Fruit fly (Drosophila melanogaster): Measurements from ENCODE around the gene CG11983.

CG11983 gene

dm6 chr3R:9039448-9039847 lies 31.3 kb downstream of the CG11983 start, which contains the start of gene neur:
Gene neur, minus strand, starts transcription at chr3R:9039471.
- peak; percentile 36 for TF ChIP-seq HLH106 (tag; optimal IDR thresholded peaks at IDR 0.05)
- TF ChIP-seq woc (GFP tag; optimal IDR thresholded peaks at IDR 0.05), result peak; percentile 44
- TF ChIP-seq Dif (GFP tag; optimal IDR thresholded peaks at IDR 0.05; ENCODE audit: partially characterized antibody), result no peak
- no peak for TF ChIP-seq dsf (GFP tag; optimal IDR thresholded peaks at IDR 0.05; ENCODE audit: borderline replicate concordance)
- no peak for TF ChIP-seq CrebA (GFP tag; optimal IDR thresholded peaks at IDR 0.05; ENCODE audit: borderline replicate concordance)
- no peak for TF ChIP-seq pan (optimal IDR thresholded peaks at IDR 0.05)
- no peak for TF ChIP-seq brk (GFP tag; optimal IDR thresholded peaks at IDR 0.05)
- no peak for TF ChIP-seq dl (GFP tag; optimal IDR thresholded peaks at IDR 0.05; ENCODE audit: insufficient read depth in 1 of 2, partially characterized antibody in 2 of 2)
- no peak for TF ChIP-seq ey (GFP tag; optimal IDR thresholded peaks at IDR 0.05)
- TF ChIP-seq Sp1 (GFP tag; optimal IDR thresholded peaks at IDR 0.05), result peak; percentile 25
- no peak for TF ChIP-seq br (GFP tag; optimal IDR thresholded peaks at IDR 0.05)
- TF ChIP-seq Vsx2 (GFP tag; optimal IDR thresholded peaks at IDR 0.05; ENCODE audit: partially characterized antibody), result no peak
- no peak for TF ChIP-seq sv (GFP tag; optimal IDR thresholded peaks at IDR 0.05)
- peak; percentile 34 for TF ChIP-seq rgr (GFP tag; optimal IDR thresholded peaks at IDR 0.05)
- no peak for TF ChIP-seq GATAd (GFP tag; optimal IDR thresholded peaks at IDR 0.05)
- peak; percentile 10 for TF ChIP-seq CG9705 (GFP tag; optimal IDR thresholded peaks at IDR 0.05)
- TF ChIP-seq usp (GFP tag; optimal IDR thresholded peaks at IDR 0.05), result no peak
- TF ChIP-seq dmrt93B (GFP tag; optimal IDR thresholded peaks at IDR 0.05), result no peak
- no peak for TF ChIP-seq tai (GFP tag; optimal IDR thresholded peaks at IDR 0.05)
- peak; percentile 38 for TF ChIP-seq h (GFP tag; optimal IDR thresholded peaks at IDR 0.05)
- TF ChIP-seq psq (GFP tag; optimal IDR thresholded peaks at IDR 0.05), result peak; percentile 9
- no peak for TF ChIP-seq Hr83 (GFP tag; optimal IDR thresholded peaks at IDR 0.05; ENCODE audit: poor library complexity, severe bottlenecking)
- no peak for TF ChIP-seq OdsH (GFP tag; optimal IDR thresholded peaks at IDR 0.05)

dm6 chr3R:9043610-9044009 lies 35.5 kb downstream of the CG11983 start:
- TF ChIP-seq h (GFP tag; optimal IDR thresholded peaks at IDR 0.05) (peak; percentile 52), Hr78 (GFP tag; optimal IDR thresholded peaks at IDR 0.05) (no peak)

dm6 chr3R:9045733-9046132 lies 37.6 kb downstream of the CG11983 start:
- TF ChIP-seq Dfd (GFP tag; optimal IDR thresholded peaks at IDR 0.05) (no peak), tai (GFP tag; optimal IDR thresholded peaks at IDR 0.05) (no peak), h (GFP tag; optimal IDR thresholded peaks at IDR 0.05) (no peak)

dm6 chr3R:9046954-9047353 lies 38.8 kb downstream of the CG11983 start:
- TF ChIP-seq ey (GFP tag; optimal IDR thresholded peaks at IDR 0.05) (no peak), woc (GFP tag; optimal IDR thresholded peaks at IDR 0.05) (no peak), foxo (GFP tag; optimal IDR thresholded peaks at IDR 0.05) (no peak), OdsH (GFP tag; optimal IDR thresholded peaks at IDR 0.05) (no peak), dl (GFP tag; optimal IDR thresholded peaks at IDR 0.05; ENCODE audit: insufficient read depth in 1 of 2, partially characterized antibody in 2 of 2) (no peak), CG32264 (GFP tag; optimal IDR thresholded peaks at IDR 0.05) (no peak), CrebA (GFP tag; optimal IDR thresholded peaks at IDR 0.05; ENCODE audit: borderline replicate concordance) (no peak), Hr78 (GFP tag; optimal IDR thresholded peaks at IDR 0.05) (no peak), HLH106 (tag; optimal IDR thresholded peaks at IDR 0.05) (no peak), sage (GFP tag; optimal IDR thresholded peaks at IDR 0.05) (no peak), Rel (GFP tag; optimal IDR thresholded peaks at IDR 0.05) (no peak), Rel (tag; optimal IDR thresholded peaks at IDR 0.05) (no peak), Hr83 (GFP tag; optimal IDR thresholded peaks at IDR 0.05; ENCODE audit: poor library complexity, severe bottlenecking) (no peak), Jra (GFP tag; optimal IDR thresholded peaks at IDR 0.05) (no peak), CG9705 (GFP tag; optimal IDR thresholded peaks at IDR 0.05) (no peak), br (GFP tag; optimal IDR thresholded peaks at IDR 0.05) (no peak), dmrt93B (GFP tag; optimal IDR thresholded peaks at IDR 0.05) (no peak), Mio (GFP tag; optimal IDR thresholded peaks at IDR 0.05) (no peak), Hnf4 (GFP tag; optimal IDR thresholded peaks at IDR 0.05) (no peak)
